Worm (Caenorhabditis elegans): ENCODE results near the gene M03F4.6.

ce11 chrX:4981059-4981458 is 11.9 kb upstream of the M03F4.6 start:
- TF ChIP-seq dmd-6 (GFP tag; IDR thresholded peaks at IDR 0.05) (no peak), nhr-77 (tag; optimal IDR thresholded peaks at IDR 0.05) (no peak), madf-9 (GFP tag; conservative IDR thresholded peaks at IDR 0.05) (no peak), mdl-1 (tag; optimal IDR thresholded peaks at IDR 0.05) (peak in 1 of 2 experiments; percentile 37), ceh-32 (tag; optimal IDR thresholded peaks at IDR 0.05; ENCODE audit: poor library complexity) (no peak), snpc-1.2 (GFP tag; IDR thresholded peaks at IDR 0.05) (no peak)

Measured in whole organism, L4 larva.